Worm (Caenorhabditis elegans) whole organism, dauer: ENCODE data around the gene lbp-2.

Source experiments
- unc-62 ChIP-seq: sonication (generic microtip); optimal IDR thresholded peaks from 2 replicates; lab custom pipeline; 2017; ENCODE audit warnings: missing biosample characterization, missing genetic modification reagents, missing genetic modification characterization

The lbp-2 gene

DNA sequence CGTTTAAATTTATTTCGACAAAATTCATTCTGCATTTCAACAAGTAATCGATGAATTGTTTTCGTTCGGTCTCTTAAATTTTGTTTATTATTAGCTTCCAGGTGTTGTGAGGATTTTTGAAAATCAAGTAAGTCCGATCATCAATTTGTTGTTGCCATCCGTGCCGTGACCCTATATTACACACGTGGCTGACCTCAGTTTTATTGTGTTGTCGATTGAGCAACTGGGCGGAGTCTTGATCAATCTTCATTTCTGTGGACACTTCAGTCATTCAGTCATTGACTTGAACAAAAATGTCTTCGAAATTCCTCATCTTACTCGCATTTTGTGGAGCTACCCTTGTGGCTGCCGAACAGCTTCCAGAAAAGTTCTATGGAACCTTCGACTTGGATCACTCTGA is at the start of gene lbp-2:
Gene lbp-2 (plus strand): TSS at position 102 of the 400 bp plus-strand sequence.
- no peak for TF ChIP-seq unc-62 (GFP tag; lab: Kevin White, UChicago)

DNA sequence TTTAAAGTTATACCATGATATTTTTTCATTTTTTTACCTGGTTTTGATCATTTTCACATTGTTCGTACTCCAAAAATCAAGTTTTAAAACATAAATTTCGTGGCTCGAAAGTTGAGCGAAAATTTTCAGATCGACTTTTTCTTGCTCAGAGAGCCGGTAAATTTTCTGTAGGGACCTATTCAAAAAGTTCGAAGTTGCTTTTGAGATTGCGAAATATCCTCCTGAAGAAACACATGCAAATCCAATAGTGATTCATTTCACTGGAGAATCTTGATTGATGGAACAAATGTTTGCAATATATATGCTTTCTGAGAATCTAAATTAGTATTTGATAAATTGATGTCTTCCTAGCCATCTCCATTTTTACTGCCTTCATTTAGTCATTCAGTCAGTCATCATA is 43.7 kb upstream of the lbp-2 start:
- no peak for TF ChIP-seq unc-62 (GFP tag; lab: Kevin White, UChicago)

DNA sequence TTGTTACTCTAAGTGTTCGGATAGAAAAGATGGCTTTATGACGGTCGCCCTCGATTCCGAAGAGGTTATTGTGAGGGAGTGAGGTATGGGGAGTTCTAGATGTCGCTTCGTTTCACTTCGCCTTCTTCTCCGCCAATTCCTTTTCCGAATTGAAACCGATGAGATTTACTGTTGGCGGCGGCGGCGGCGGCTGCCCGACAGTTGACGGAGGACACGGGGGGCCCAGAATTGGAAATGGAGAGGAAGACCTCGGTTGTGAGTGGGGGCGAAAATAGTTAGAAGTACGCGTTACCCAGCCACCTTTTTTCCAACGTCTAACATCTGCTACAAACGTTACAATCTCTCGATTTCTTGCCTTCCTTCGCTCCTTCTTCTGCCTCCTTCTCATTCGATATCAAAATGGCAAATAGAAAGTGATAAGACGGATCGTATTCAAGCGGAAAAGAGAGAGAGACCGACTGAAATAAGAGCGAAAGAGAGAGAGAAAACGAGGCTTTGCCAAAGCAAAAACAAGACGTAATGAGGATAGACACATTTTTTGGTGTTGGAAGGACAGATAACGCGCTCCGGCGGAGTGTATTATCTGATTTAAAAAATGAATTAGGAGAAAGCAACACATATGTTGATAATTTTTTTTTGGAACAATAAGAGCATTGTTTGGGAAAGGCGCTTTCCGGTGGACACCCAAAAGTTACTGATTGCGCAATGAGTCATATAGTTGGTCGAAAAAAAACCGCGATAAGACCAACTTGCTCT is 42.2 kb upstream of the lbp-2 start:
- no peak for TF ChIP-seq unc-62 (GFP tag; lab: Kevin White, UChicago)

DNA sequence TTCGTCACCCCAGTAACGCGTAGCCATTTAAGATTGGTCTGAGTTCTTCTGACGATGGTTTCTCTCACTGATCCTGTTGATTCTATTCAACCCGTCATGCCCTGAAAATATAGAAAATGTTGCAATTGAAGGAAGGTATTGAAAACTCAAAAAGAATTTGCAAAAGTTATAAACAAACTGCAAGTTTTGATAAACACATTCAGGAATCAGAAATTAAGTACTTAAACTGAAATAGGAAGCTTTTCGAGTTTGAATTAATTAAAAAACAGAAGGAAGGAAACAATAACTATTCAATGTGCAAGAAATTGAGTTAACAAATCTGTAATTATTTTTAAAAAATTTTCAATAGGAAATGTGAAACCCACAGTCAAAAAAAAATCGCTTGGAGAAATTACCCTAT is 40.1 kb upstream of the lbp-2 start, which contains the start of gene rgl-1:
Gene rgl-1 (minus strand): TSS at position 101 of the 400 bp plus-strand sequence.
- TF ChIP-seq unc-62 (GFP tag; lab: Kevin White, UChicago): no peak

DNA sequence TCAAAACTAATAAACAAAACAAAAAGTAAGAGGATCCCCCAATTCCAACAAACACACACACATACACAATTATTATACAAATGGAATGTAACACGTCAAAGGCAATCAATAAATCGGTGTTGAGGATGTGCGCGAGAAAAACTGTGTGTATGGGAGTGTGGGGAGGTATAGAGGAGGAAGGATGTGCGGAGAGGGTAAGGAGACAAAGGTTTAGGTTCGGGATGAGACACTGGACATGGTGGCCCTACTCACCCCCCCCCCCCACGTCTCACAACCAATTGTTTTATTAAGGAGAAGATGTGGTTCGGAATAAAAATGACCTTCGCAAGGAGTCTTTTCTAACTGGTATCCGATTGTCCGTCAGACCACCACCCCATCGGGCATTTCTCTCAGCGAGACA is 37.3 kb upstream of the lbp-2 start:
- no peak for TF ChIP-seq unc-62 (GFP tag; lab: Kevin White, UChicago)

DNA sequence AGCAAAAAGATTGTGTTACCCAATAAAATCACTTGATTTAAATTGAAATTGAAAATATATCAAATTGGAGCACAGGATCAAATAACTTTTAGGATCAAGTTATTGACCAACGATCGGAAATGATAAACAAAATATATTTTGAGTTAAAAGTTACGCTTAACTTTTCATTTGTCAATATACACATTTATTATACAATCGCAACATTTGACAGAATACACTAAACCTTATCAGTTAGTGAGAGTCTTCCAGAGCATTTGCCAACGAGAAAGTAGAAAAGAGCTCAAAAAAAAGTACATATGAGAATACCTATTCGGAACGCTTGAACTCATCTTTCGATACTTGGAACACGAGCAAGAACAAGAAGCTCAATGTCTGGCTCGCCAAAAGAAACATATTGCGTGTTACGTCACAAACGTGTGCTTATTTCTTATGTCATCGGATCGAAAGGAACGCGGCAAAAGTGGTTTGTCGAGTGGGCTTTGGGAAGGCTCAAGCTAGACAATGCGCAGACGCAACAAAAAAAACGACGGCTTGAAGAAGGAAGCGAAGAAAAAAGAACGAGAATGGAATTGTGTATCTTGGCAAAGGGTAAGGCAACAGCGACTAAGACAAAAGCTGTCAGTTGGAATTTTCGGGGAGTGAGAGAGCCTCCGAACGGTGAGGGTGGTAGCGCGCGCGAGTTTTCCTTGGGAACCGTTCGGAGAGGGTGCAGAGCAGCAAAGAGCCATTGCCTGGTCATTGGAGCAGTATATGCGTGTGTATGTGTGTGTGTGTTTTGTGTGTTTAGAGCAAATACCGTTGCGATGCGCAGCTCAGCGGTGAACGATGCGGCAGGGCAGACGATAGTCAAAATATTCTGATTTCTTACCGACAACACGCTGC is 33.8 kb upstream of the lbp-2 start:
- TF ChIP-seq unc-62 (GFP tag; lab: Kevin White, UChicago): no peak

DNA sequence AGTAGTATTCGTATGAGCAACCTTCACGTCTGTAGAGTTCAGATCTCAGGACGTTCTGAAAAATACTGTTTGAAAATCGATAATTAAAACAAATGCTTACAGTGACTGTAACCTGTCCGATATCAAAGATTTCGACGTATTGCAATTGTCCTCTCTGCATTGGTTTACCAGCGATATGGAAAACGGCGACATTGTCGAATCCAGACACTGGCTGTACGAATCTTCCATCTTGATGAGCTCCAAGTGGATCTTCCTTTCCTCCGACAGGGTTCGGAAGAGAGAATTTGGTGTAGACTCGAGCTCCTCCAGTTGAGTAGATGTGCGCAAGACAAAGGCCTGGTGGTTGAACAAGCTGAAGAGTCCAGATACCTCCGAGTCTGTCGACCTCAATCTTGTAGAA is 31.7 kb upstream of the lbp-2 start:
- TF ChIP-seq unc-62 (GFP tag; lab: Kevin White, UChicago): no peak

DNA sequence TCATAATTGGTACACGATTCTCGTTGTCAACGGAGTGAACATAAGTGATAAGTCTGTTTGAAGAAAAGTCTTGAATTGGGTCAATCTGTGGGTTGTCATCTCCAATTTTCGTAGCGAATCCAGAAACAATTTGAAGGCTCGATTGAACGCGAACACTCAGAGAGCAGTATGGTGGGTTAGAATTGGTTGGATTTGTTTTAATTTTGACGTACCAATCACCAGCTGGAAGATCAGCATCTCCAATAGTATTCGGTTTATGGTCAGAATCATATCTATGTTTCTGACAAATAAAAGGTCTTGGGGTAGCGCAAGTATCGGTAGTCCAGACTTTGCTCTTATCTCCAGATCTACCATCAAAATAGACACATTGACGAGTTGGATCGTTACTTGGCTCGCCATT is 29.8 kb upstream of the lbp-2 start:
- no peak for TF ChIP-seq unc-62 (GFP tag; lab: Kevin White, UChicago)

DNA sequence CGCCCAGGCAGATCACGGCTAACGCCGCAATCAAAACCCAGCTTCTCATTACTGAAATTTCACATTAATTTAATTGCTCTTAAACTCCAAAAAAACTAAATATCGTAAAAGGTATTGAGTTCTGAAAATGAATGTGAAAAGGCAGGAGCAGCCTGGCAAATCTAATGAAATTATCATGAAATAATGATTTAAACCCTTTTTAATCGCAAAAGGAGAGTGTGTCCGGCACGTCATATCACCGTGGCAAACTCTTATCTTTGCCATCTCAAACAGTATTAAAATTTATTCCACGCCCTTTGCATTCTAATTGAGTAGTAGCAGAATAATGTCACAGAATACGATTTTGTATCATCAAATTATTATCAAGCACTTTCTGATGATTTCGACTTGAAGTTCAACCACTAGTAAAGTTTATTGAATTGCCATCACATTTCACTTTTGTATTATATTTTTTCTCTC is 25.0 kb upstream of the lbp-2 start, which contains the start of gene F28B4.3:
Gene F28B4.3 (minus strand): TSS at position 51 of the 459 bp plus-strand sequence.
- TF ChIP-seq unc-62 (GFP tag; lab: Kevin White, UChicago): no peak

DNA sequence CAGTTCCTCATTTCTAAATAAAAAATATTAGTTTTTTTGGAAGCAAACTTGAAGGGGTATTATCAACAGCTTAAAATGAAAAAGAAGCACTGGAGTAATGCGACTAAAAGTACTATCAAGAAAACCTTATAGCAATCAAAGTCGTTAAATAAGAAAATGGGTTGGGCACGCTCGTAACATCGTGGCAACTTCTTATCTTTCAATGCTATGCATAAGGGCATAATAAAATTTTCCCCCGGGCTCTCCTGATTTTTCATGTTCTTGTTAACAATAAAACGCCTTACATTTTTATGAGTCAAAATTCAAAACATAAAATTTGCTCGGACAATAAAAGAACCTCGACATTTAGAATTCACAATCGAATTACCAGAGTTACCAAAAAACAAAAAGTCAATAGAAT is 16.8 kb upstream of the lbp-2 start, which contains the start of gene irg-7:
Gene irg-7 (minus strand): TSS at position 23 of the 400 bp plus-strand sequence.
- no peak for TF ChIP-seq unc-62 (GFP tag; lab: Kevin White, UChicago)

DNA sequence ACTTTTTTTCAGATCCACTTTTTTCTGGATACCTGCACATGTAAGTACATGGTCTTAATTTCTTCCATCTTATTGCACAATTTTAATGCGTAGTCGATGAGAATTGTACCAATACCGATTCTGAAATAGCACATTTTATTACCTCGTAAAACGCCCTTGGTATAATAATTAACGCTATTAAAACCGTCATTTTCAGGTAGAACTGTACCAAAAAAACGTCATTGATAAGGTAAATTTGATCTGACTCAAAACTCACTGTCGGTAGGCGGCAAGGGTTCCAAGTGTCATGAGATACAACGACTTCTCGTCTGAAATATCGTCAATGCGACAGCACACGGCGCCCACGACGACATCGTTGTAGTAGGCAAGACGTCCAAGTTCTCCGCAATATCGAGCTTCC is 16.0 kb upstream of the lbp-2 start:
- no peak for TF ChIP-seq unc-62 (GFP tag; lab: Kevin White, UChicago)

DNA sequence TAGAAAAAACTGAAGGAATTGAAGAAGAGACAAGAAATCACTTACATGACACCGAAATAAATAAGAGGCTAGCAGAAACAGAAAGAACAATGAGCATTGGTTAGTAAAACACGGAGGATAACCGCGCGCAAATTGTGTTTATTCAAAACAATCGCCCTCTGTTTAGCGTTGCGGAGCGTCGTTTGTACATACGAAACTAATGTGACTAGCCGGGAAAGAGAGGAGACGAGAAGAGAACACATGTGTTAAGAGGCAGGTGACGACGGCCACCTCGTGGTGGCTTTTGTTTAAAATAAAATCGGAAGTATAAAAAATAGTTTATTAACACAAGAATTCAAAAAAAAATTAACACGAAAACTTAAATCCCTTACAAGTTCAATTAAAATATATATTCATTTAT is 14.6 kb upstream of the lbp-2 start, which contains the start of gene F40F4.7:
Gene F40F4.7 (minus strand): TSS at position 122 of the 400 bp plus-strand sequence.
- no peak for TF ChIP-seq unc-62 (GFP tag; lab: Kevin White, UChicago)

DNA sequence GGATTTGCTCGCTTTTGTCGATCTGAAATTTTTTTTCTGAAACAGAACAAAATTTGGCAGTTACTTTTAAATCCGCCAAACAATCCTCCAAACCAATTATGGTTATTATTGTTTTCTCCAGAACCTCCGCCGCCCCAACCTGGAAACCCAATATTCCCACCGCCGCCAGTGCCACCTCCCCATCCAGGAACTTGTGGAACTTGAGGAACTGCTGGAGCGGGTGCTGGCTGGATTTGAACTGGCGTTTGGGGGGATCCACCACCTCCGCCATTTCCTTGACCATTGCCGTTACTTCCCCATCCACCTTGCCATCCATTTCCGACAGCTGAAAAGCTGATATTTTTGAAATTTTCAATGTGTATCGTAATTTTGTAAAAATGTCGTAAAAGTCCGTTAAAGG is 12.6 kb upstream of the lbp-2 start:
- TF ChIP-seq unc-62 (GFP tag; lab: Kevin White, UChicago): no peak

DNA sequence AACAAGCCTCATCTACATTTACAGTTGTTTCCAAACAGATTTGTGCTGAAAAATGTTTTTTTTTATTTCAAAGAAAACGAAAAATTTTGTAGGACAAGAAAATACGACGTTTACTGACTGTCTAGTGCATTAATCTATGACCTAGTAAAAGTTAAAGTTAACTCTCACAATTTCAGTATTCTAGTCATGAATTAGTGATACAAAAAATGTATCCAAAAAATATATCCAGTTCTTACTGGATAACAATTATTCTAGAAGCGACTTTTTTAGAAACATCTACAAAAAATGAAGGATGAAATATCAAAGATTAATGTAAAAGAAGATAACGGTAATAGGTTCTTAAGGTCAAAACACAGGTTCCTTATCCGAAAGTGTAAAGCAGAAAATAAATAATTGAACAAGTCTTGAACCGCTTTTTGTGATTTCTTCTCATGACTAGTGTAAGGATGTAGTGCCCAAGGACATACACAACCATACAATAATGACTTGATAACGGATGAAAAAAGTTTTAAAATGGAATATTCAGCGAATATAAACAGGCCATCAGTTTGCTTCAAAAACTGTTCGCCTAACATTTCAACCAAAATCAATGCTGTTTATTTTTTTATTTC is 9.8 kb upstream of the lbp-2 start, which contains the start of gene pqn-37:
Gene pqn-37 (minus strand): TSS at position 51 of the 611 bp plus-strand sequence.
- TF ChIP-seq unc-62 (GFP tag; lab: Kevin White, UChicago): no peak

DNA sequence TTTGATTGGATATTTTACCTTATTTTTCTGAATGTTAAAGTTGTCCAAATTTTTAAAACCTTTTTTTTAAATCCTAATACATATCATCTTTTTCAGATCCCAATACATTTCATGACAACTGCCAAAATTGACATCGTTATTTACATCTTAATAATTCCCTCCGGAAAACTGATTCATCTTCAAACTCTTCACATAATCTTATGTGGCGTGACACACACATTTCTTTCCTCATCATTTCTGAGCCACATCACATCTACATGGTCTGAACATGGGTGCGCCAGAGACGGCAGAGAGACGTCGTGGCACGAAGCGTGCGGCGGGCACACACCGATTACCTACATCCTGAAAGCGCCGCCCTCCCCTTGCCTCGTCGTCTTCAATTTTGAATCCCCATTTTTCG is 7.9 kb upstream of the lbp-2 start, which contains the start of gene tba-9:
Gene tba-9 (plus strand): TSS at position 301 of the 400 bp plus-strand sequence.
- no peak for TF ChIP-seq unc-62 (GFP tag; lab: Kevin White, UChicago)
